Worm (Caenorhabditis elegans) whole organism, L2 larva: ENCODE measurements around the gene arrd-13.

ENCODE experiments used
- C34F6.9 ChIP-seq: fragments of 150-350 bp; optimal IDR thresholded peaks from 2 replicates; lab custom pipeline; 2014; ENCODE audit warnings: missing biosample characterization, missing genetic modification characterization
- F13H6.1 ChIP-seq: sonication (generic microtip); optimal IDR thresholded peaks from 2 replicates; lab custom pipeline; 2016; ENCODE audit warnings: missing genetic modification characterization, missing compliant biosample characterization
- R02D3.7 ChIP-seq: fragments of 150-350 bp; optimal IDR thresholded peaks from 2 replicates; lab custom pipeline; 2014; ENCODE audit warnings: missing biosample characterization, missing genetic modification characterization
- ZK546.5 ChIP-seq: sonication (generic microtip); optimal IDR thresholded peaks from 2 replicates; lab custom pipeline; 2017; ENCODE audit warnings: missing biosample characterization, missing genetic modification characterization
- alr-1 ChIP-seq: fragments of 150-350 bp; optimal IDR thresholded peaks from 2 replicates; lab custom pipeline; 2014; ENCODE audit warnings: missing biosample characterization, missing genetic modification characterization
- aly-2 ChIP-seq: fragments of 150-350 bp; optimal IDR thresholded peaks from 2 replicates; lab custom pipeline; 2014; ENCODE audit warnings: missing biosample characterization, missing genetic modification characterization
- ceh-16 ChIP-seq: fragments of 150-350 bp; optimal IDR thresholded peaks from 2 replicates; lab custom pipeline; 2014; ENCODE audit warnings: missing biosample characterization, missing genetic modification characterization
- ceh-82 ChIP-seq: fragments of 150-350 bp; optimal IDR thresholded peaks from 2 replicates; lab custom pipeline; 2014; ENCODE audit warnings: missing biosample characterization, missing genetic modification characterization
- egl-27 ChIP-seq: sonication (generic microtip); optimal IDR thresholded peaks from 3 replicates; lab custom pipeline; 2017; ENCODE audit warnings: missing biosample characterization, missing genetic modification reagents, missing genetic modification characterization
- elt-1 ChIP-seq: fragments of 150-350 bp; optimal IDR thresholded peaks from 2 replicates; lab custom pipeline; 2014; ENCODE audit warnings: missing biosample characterization, missing genetic modification characterization
- elt-3 ChIP-seq: sonication (generic microtip); optimal IDR thresholded peaks from 2 replicates; lab custom pipeline; 2017; ENCODE audit warnings: missing biosample characterization, missing genetic modification characterization
- fos-1 ChIP-seq: fragments of 150-350 bp; optimal IDR thresholded peaks from 2 replicates; lab custom pipeline; 2014; ENCODE audit warnings: missing biosample characterization, missing genetic modification characterization
- lin-13 ChIP-seq: fragments of 150-350 bp; optimal IDR thresholded peaks from 2 replicates; lab custom pipeline; 2014; ENCODE audit warnings: missing biosample characterization, missing genetic modification reagents, missing genetic modification characterization
- lin-39 ChIP-seq: fragments of 150-350 bp; optimal IDR thresholded peaks from 2 replicates; lab custom pipeline; 2014; ENCODE audit warnings: missing biosample characterization, missing genetic modification reagents, missing genetic modification characterization
- mbf-1 ChIP-seq: sonication (generic microtip); optimal IDR thresholded peaks from 2 replicates; lab custom pipeline; 2017; ENCODE audit warnings: missing biosample characterization, missing genetic modification characterization
- mdl-1 ChIP-seq, 2 experiments: fragments of 150-350 bp in 1 of 2; sonication (generic microtip) in 1 of 2; optimal IDR thresholded peaks; 2 replicates each; lab custom pipeline; 2017; ENCODE audit warnings: missing biosample characterization in 2 of 2, missing genetic modification characterization in 2 of 2
- nhr-10 ChIP-seq: sonication (generic microtip); optimal IDR thresholded peaks from 2 replicates; lab custom pipeline; 2017; ENCODE audit warnings: missing biosample characterization, missing genetic modification characterization
- nhr-11 ChIP-seq: fragments of 150-350 bp; optimal IDR thresholded peaks from 2 replicates; lab custom pipeline; 2014; ENCODE audit warnings: missing biosample characterization, missing genetic modification characterization
- nhr-12 ChIP-seq: fragments of 150-350 bp; optimal IDR thresholded peaks from 2 replicates; lab custom pipeline; 2014; ENCODE audit warnings: missing biosample characterization, missing genetic modification characterization
- nhr-129 ChIP-seq: fragments of 150-350 bp; optimal IDR thresholded peaks from 2 replicates; lab custom pipeline; 2014; ENCODE audit warnings: missing biosample characterization, missing genetic modification characterization
- nhr-23 ChIP-seq: fragments of 150-350 bp; optimal IDR thresholded peaks from 2 replicates; lab custom pipeline; 2014; ENCODE audit warnings: missing biosample characterization, missing genetic modification reagents, missing genetic modification characterization
- nhr-25 ChIP-seq: fragments of 150-350 bp; sonication (generic microtip); optimal IDR thresholded peaks from 3 replicates; lab custom pipeline; 2014; ENCODE audit warnings: missing biosample characterization, missing genetic modification characterization
- nhr-77 ChIP-seq: fragments of 150-350 bp; optimal IDR thresholded peaks from 2 replicates; lab custom pipeline; 2014; ENCODE audit warnings: missing biosample characterization, missing genetic modification characterization
- peb-1 ChIP-seq: fragments of 150-350 bp; optimal IDR thresholded peaks from 2 replicates; lab custom pipeline; 2014; ENCODE audit warnings: missing biosample characterization, missing genetic modification characterization
- sem-4 ChIP-seq: fragments of 150-350 bp; optimal IDR thresholded peaks from 2 replicates; lab custom pipeline; 2014; ENCODE audit warnings: missing biosample characterization, missing genetic modification reagents, missing genetic modification characterization
- sma-3 ChIP-seq: sonication (generic microtip); optimal IDR thresholded peaks from 2 replicates; lab custom pipeline; 2016; ENCODE audit warnings: missing genetic modification reagents, missing genetic modification characterization, missing compliant biosample characterization
- sma-9 ChIP-seq, 2 experiments: fragments of 150-350 bp in 1 of 2; sonication (generic microtip) in 1 of 2; optimal IDR thresholded peaks; 2 replicates each; lab custom pipeline; 2014 to 2016; ENCODE audit warnings: missing genetic modification characterization in 2 of 2, mild to moderate bottlenecking in 1 of 2, missing biosample characterization in 1 of 2, missing compliant biosample characterization in 1 of 2, missing genetic modification reagents in 1 of 2, moderate library complexity in 1 of 2
- snpc-4 ChIP-seq: fragments of 150-350 bp; optimal IDR thresholded peaks from 2 replicates; lab custom pipeline; 2014; ENCODE audit warnings: missing biosample characterization, missing genetic modification characterization
- unc-55 ChIP-seq: fragments of 150-350 bp; sonication (generic microtip); optimal IDR thresholded peaks from 3 replicates; lab custom pipeline; 2014; ENCODE audit warnings: missing biosample characterization, missing genetic modification reagents, missing genetic modification characterization
- unc-62 ChIP-seq: fragments of 150-350 bp; optimal IDR thresholded peaks from 2 replicates; lab custom pipeline; 2014; ENCODE audit warnings: missing biosample characterization, missing genetic modification reagents, missing genetic modification characterization
- ztf-1 ChIP-seq: fragments of 200-800 bp; sonication (Bioruptor generic); conservative IDR thresholded peaks from 2 replicates; pipeline ENCODE4 v1.3.6; 2022; ENCODE audit warnings: missing genetic modification characterization, missing compliant biosample characterization
- ztf-11 ChIP-seq: sonication (generic microtip); optimal IDR thresholded peaks from 2 replicates; lab custom pipeline; 2017; ENCODE audit warnings: missing biosample characterization, missing genetic modification characterization

The arrd-13 gene

ce11 chrII:13791570-13792279 is 33.5 kb downstream of the arrd-13 start, which contains the start of gene ZK131.11:
Gene ZK131.11 (plus strand): TSS chrII:13792229.
- TF ChIP-seq nhr-10 (tag; lab: Kevin White, UChicago) (no peak), alr-1 (no peak), C34F6.9 (no peak)
- TF ChIP-seq, all 48 proteins: peak for 0

ce11 chrII:13795160-13795559 is 37.0 kb downstream of the arrd-13 start:
- no peak for TF ChIP-seq elt-1
- TF ChIP-seq lin-13 (GFP tag; lab: Kevin White, UChicago) = no peak
- no peak for TF ChIP-seq egl-27 (tag; lab: Kevin White, UChicago)
- no peak for TF ChIP-seq unc-55 (GFP tag; lab: Kevin White, UChicago)
- no peak for TF ChIP-seq ztf-11 (tag; lab: Kevin White, UChicago)
- no peak for TF ChIP-seq nhr-129 (tag; lab: Kevin White, UChicago)
- TF ChIP-seq ceh-16 (tag; lab: Kevin White, UChicago) = no peak
- TF ChIP-seq peb-1 = no peak
- TF ChIP-seq ztf-1 (GFP tag; lab: Robert Waterston, UW) = no peak
- TF ChIP-seq snpc-4 (tag; lab: Kevin White, UChicago) = no peak
- TF ChIP-seq nhr-77 (tag; lab: Kevin White, UChicago) = no peak
- TF ChIP-seq lin-39 (tag; lab: Kevin White, UChicago) = no peak
- no peak for TF ChIP-seq aly-2 (tag; lab: Kevin White, UChicago)
- TF ChIP-seq nhr-11 (tag; lab: Kevin White, UChicago) = no peak

- TF ChIP-seq mdl-1 (tag; optimal IDR thresholded peaks at IDR 0.05; lab: Kevin White, UChicago) (no peak), nhr-12 (tag; lab: Kevin White, UChicago) (no peak), fos-1 (no peak), sma-3 (no peak), ceh-82 (no peak), ZK546.5 (no peak), sem-4 (tag; lab: Kevin White, UChicago) (no peak), nhr-25 (tag; lab: Kevin White, UChicago) (no peak), F13H6.1 (tag; lab: Kevin White, UChicago) (no peak), nhr-11 (tag; lab: Kevin White, UChicago) (no peak), elt-3 (tag; lab: Kevin White, UChicago) (no peak), R02D3.7 (tag; lab: Kevin White, UChicago) (no peak), sma-9 (GFP tag; optimal IDR thresholded peaks at IDR 0.05; lab: Kevin White, UChicago) (no peak), sma-9 (tag; optimal IDR thresholded peaks at IDR 0.05; lab: Kevin White, UChicago) (no peak), ceh-16 (tag; lab: Kevin White, UChicago) (no peak), mbf-1 (tag; lab: Kevin White, UChicago) (no peak)
Measured at ce11 chrII:13796312-13796711, 38.1 kb downstream of the arrd-13 start.

ce11 chrII:13806269-13806668 is 48.1 kb downstream of the arrd-13 start:
- TF ChIP-seq ztf-1 (GFP tag; lab: Robert Waterston, UW) (no peak), unc-62 (no peak), R02D3.7 (tag; lab: Kevin White, UChicago) (no peak), elt-3 (tag; lab: Kevin White, UChicago) (no peak), F13H6.1 (tag; lab: Kevin White, UChicago) (no peak), sma-3 (no peak), C34F6.9 (no peak), nhr-23 (tag; lab: Kevin White, UChicago) (no peak)
